Fruit fly (Drosophila melanogaster): ENCODE measurements around the gene fabp.
A peak's percentile ranks its signal among the peaks of the same experiment; 100 is the strongest.

The fabp gene

dm6 chr3R:11568873-11569450, 2.1 kb upstream of the fabp start, which contains the start of gene Mrp4:
TSS of gene Mrp4 (plus strand) at chr3R:11569250.
- TF ChIP-seq CG16779 (GFP tag; IDR thresholded peaks at IDR 0.05) = 0 out of 2 replicates have a peak, but pooled peaks have one; percentile 45
- no peak for TF ChIP-seq Oli (tag; optimal IDR thresholded peaks at IDR 0.05)
- TF ChIP-seq CG4854 (GFP tag; optimal IDR thresholded peaks at IDR 0.05) = no peak
- peak; percentile 32 for TF ChIP-seq HHEX (GFP tag; optimal IDR thresholded peaks at IDR 0.05)
- TF ChIP-seq Eip74EF (GFP tag; optimal IDR thresholded peaks at IDR 0.05) = peak in 1 of 2 experiments; percentile 79
- no peak for TF ChIP-seq pzg (GFP tag; optimal IDR thresholded peaks at IDR 0.05)
- no peak for TF ChIP-seq ab (GFP tag; optimal IDR thresholded peaks at IDR 0.05)
- no peak; the same call in 1 of the 2 replicates for TF ChIP-seq Scr (GFP tag; IDR thresholded peaks at IDR 0.05; ENCODE audit: partially characterized antibody)
- peak in 1 of 2 experiments; percentile 16 for TF ChIP-seq bsh (GFP tag; optimal IDR thresholded peaks at IDR 0.05)
- peak; percentile 95 for TF ChIP-seq CG2199 (GFP tag; IDR thresholded peaks at IDR 0.05)
- peak; percentile 42 for TF ChIP-seq CG9932 (GFP tag; IDR thresholded peaks at IDR 0.05)
- TF ChIP-seq CG17328 (GFP tag; IDR thresholded peaks at IDR 0.05) = no peak
- TF ChIP-seq knrl (GFP tag; IDR thresholded peaks at IDR 0.05; ENCODE audit: partially characterized antibody) = no peak
- TF ChIP-seq CG17612 (GFP tag; IDR thresholded peaks at IDR 0.05) = no peak
- peak; percentile 13 for TF ChIP-seq CG10209 (GFP tag; optimal IDR thresholded peaks at IDR 0.05)
- TF ChIP-seq seq (GFP tag; IDR thresholded peaks at IDR 0.05) = peak; percentile 29; the same call in 1 of the 2 replicates
- peak; percentile 54; the same call in 1 of the 2 replicates for TF ChIP-seq HLH3B (GFP tag; IDR thresholded peaks at IDR 0.05)
- TF ChIP-seq Adf1 (GFP tag; IDR thresholded peaks at IDR 0.05) = peak; percentile 21; the same call in 1 of the 2 replicates
- TF ChIP-seq Mes4 (GFP tag; optimal IDR thresholded peaks at IDR 0.05) = peak; percentile 27
- TF ChIP-seq dan (GFP tag; IDR thresholded peaks at IDR 0.05) = no peak
- TF ChIP-seq CG31365 (tag; optimal IDR thresholded peaks at IDR 0.05) = peak; percentile 56
- peak; percentile 44 for TF ChIP-seq CG2678 (tag; optimal IDR thresholded peaks at IDR 0.05)
- no peak for TF ChIP-seq fd96Cb (tag; optimal IDR thresholded peaks at IDR 0.05)
- TF ChIP-seq crc (GFP tag; optimal IDR thresholded peaks at IDR 0.05) = no peak
- TF ChIP-seq dmrt99B (tag; optimal IDR thresholded peaks at IDR 0.05) = no peak
- TF ChIP-seq tx (GFP tag; optimal IDR thresholded peaks at IDR 0.05) = no peak
- TF ChIP-seq CG12744 (GFP tag; optimal IDR thresholded peaks at IDR 0.05) = no peak
- TF ChIP-seq pros (GFP tag; optimal IDR thresholded peaks at IDR 0.05) = peak; percentile 7
- TF ChIP-seq crol (GFP tag; IDR thresholded peaks at IDR 0.05) = no peak
- no peak for TF ChIP-seq Kr (GFP tag; optimal IDR thresholded peaks at IDR 0.05)
- TF ChIP-seq yki (optimal IDR thresholded peaks at IDR 0.05) = no peak
- TF ChIP-seq mld (GFP tag; IDR thresholded peaks at IDR 0.05; ENCODE audit: partially characterized antibody) = 0 out of 3 replicates have a peak, but pooled peaks have one; percentile 50
- TF ChIP-seq gfzf (GFP tag; optimal IDR thresholded peaks at IDR 0.05) = no peak
- TF ChIP-seq CG1603 (tag; optimal IDR thresholded peaks at IDR 0.05) = no peak
- peak; percentile 55; the same call in 1 of the 3 replicates for TF ChIP-seq Doc3 (GFP tag; IDR thresholded peaks at IDR 0.05; ENCODE audit: partially characterized antibody)
- peak; percentile 69; the same call in 1 of the 2 replicates for TF ChIP-seq sob (GFP tag; IDR thresholded peaks at IDR 0.05)
- TF ChIP-seq sisA (GFP tag; IDR thresholded peaks at IDR 0.05) = no peak
- TF ChIP-seq Nf-YA (GFP tag; IDR thresholded peaks at IDR 0.05) = no peak
- no peak for TF ChIP-seq gcm2 (GFP tag; optimal IDR thresholded peaks at IDR 0.05)
- TF ChIP-seq CG6254 (GFP tag; optimal IDR thresholded peaks at IDR 0.05) = peak; percentile 56
- peak; percentile 55 for TF ChIP-seq CG6813 (GFP tag; optimal IDR thresholded peaks at IDR 0.05)
- no peak for TF ChIP-seq abd-A (tag; optimal IDR thresholded peaks at IDR 0.05)
- TF ChIP-seq Dip2 (GFP tag; IDR thresholded peaks at IDR 0.05) = no peak
- TF ChIP-seq Dek (tag; optimal IDR thresholded peaks at IDR 0.05) = no peak
- peak; percentile 41 for TF ChIP-seq CG5180 (GFP tag; optimal IDR thresholded peaks at IDR 0.05)
- TF ChIP-seq BEAF-32 (GFP tag; optimal IDR thresholded peaks at IDR 0.05) = no peak
- no peak for TF ChIP-seq Hmx (GFP tag; optimal IDR thresholded peaks at IDR 0.05)
- no peak for TF ChIP-seq luna (GFP tag; optimal IDR thresholded peaks at IDR 0.05)
- TF ChIP-seq CG18619 (GFP tag; optimal IDR thresholded peaks at IDR 0.05) = no peak
